Worm (Caenorhabditis elegans) whole organism, L3 larva: Measurements from ENCODE around the gene F10E9.7.

Experiments
- ama-1 ChIP-seq: fragments of 150-350 bp; optimal IDR thresholded peaks from 2 replicates; lab custom pipeline; 2018
- ceh-28 ChIP-seq: fragments of 150-350 bp; optimal IDR thresholded peaks from 2 replicates; lab custom pipeline; 2014; ENCODE audit warnings: missing biosample characterization, missing genetic modification reagents, missing genetic modification characterization
- egl-27 ChIP-seq: sonication (generic microtip); optimal IDR thresholded peaks from 4 replicates; lab custom pipeline; 2017; ENCODE audit warnings: missing biosample characterization, missing genetic modification reagents, missing genetic modification characterization
- elt-3 ChIP-seq, 3 experiments: fragments of 150-350 bp in 1 of 3; sonication (generic microtip) in 2 of 3; optimal IDR thresholded peaks; 2 replicates in 2 of 3; 4 replicates in 1 of 3; lab custom pipeline; 2014 to 2017; ENCODE audit warnings: missing biosample characterization in 3 of 3, missing genetic modification characterization in 3 of 3
- jun-1 ChIP-seq: fragments of 150-350 bp; optimal IDR thresholded peaks from 2 replicates; lab custom pipeline; 2014; ENCODE audit warnings: missing biosample characterization, missing genetic modification reagents, missing genetic modification characterization
- mdl-1 ChIP-seq: fragments of 150-350 bp; optimal IDR thresholded peaks from 2 replicates; lab custom pipeline; 2014; ENCODE audit warnings: missing biosample characterization, missing genetic modification characterization
- nhr-11 ChIP-seq: fragments of 150-350 bp; optimal IDR thresholded peaks from 2 replicates; lab custom pipeline; 2014; ENCODE audit warnings: missing biosample characterization, missing genetic modification characterization
- nhr-77 ChIP-seq: fragments of 150-350 bp; optimal IDR thresholded peaks from 2 replicates; lab custom pipeline; 2014; ENCODE audit warnings: missing biosample characterization, missing genetic modification characterization
- snpc-4 ChIP-seq: fragments of 150-350 bp; optimal IDR thresholded peaks from 2 replicates; lab custom pipeline; 2014; ENCODE audit warnings: missing biosample characterization, missing genetic modification characterization
- tbx-2 ChIP-seq: sonication (generic microtip); optimal IDR thresholded peaks from 2 replicates; lab custom pipeline; 2016; ENCODE audit warnings: mild to moderate bottlenecking, missing genetic modification characterization, missing compliant biosample characterization
- unc-62 ChIP-seq: fragments of 150-350 bp; sonication (generic microtip); optimal IDR thresholded peaks from 4 replicates; lab custom pipeline; 2014; ENCODE audit warnings: missing biosample characterization, missing genetic modification reagents, missing genetic modification characterization
- ztf-11 ChIP-seq: fragments of 150-350 bp; optimal IDR thresholded peaks from 2 replicates; lab custom pipeline; 2014; ENCODE audit warnings: missing biosample characterization, missing genetic modification characterization
- ztf-4 ChIP-seq: fragments of 150-350 bp; optimal IDR thresholded peaks from 2 replicates; lab custom pipeline; 2014; ENCODE audit warnings: missing biosample characterization, missing genetic modification characterization

DNA sequence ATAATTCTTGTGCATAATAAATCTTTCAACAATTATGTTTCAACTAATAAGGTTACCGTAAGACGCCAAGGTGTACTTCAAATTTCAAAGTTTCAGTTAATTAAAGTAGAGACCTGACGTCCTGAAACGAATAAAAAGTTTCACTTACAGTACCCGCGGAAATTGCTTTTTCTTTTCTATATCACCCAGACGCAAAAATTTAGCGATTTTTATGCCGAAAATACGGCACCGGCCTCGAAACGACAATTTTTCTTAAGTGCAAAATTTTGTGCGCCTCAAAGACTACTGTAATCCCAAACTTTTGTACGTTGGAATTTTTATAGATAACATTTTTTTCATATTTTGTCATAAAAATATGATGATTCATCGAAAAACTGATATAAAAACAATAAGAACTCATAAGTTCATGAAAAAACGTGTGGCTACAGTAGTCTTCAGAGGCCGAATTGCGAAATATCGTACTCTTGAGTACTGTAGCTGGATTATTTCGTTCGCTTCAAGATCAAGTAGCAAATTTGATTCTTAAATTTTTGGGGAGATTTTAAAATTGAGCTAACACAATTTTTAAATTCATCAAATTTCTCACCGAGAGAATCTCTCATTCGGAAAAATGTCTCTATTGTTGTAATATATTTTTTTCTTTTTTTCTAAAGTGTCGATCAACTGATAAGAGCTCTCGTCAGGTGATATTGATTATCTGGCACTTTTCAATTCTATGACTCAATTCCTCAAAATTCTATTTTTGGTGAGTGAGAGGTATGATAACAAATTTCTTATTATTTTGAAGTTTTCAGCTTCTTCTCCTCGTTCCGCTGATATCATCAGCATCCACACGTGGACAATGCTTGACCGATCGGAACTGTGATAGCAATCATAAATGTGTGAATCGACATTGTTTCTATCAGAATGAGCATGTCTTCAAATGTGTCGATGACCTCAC lies 18.6 kb upstream of the F10E9.7 start, which contains the start of gene ZC262.13:
- peak; percentile 24 for TF ChIP-seq ceh-28 (tag; lab: Kevin White, UChicago)
- TF ChIP-seq nhr-11 (tag; lab: Kevin White, UChicago) = no peak
- TF ChIP-seq snpc-4 (tag; lab: Kevin White, UChicago) = no peak
- TF ChIP-seq ama-1 (lab: Kevin White, UChicago) = no peak
- TF ChIP-seq nhr-77 (tag; lab: Kevin White, UChicago) = no peak
- TF ChIP-seq unc-62 (GFP tag; lab: Kevin White, UChicago) = no peak
- no peak for TF ChIP-seq tbx-2 (tag; lab: Kevin White, UChicago)
- no peak for TF ChIP-seq egl-27
- TF ChIP-seq jun-1 = peak; percentile 38
- no peak for TF ChIP-seq elt-3 (tag; optimal IDR thresholded peaks at IDR 0.05; lab: Kevin White, UChicago)
- no peak for TF ChIP-seq mdl-1
- TF ChIP-seq ztf-4 = no peak
- no peak for TF ChIP-seq ztf-11
